Worm (Caenorhabditis elegans): ENCODE data around the gene fipr-5.

DNA sequence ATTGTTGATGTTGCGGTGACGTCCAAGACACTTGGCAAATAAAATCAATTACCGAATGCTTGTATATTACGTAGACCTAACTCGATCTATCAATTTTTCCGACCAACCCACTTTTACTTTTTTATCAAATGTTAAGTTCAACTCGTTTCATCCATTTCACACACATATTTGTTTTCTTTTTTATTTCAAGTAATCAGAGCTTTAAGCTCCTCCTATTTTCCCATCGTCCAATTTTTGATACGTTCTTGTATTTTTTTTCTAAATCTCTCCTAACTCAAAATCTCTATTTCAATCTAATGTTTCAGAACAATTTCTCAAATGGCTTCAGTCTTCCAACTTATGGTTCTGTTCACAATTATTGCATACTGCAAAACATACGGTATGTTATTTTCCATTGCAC, 22.8 kb downstream of the fipr-5 start, which contains the start of gene ZK856.6:
- TF ChIP-seq cog-1 (tag; optimal IDR thresholded peaks at IDR 0.05) = no peak
- no peak for TF ChIP-seq klf-2 (GFP tag; conservative IDR thresholded peaks at IDR 0.05)
- TF ChIP-seq flt-1 (GFP tag; IDR thresholded peaks at IDR 0.05) = no peak
- no peak for TF ChIP-seq med-1 (GFP tag; optimal IDR thresholded peaks at IDR 0.05; ENCODE audit: insufficient read depth)
- TF ChIP-seq ztf-29 (GFP tag; IDR thresholded peaks at IDR 0.05) = no peak
- no peak for TF ChIP-seq ztf-23 (GFP tag; IDR thresholded peaks at IDR 0.05)
- TF ChIP-seq ref-1 (GFP tag; conservative IDR thresholded peaks at IDR 0.05) = no peak
- no peak for TF ChIP-seq tab-1 (GFP tag; IDR thresholded peaks at IDR 0.05)
- TF ChIP-seq T22C8.4 (GFP tag; IDR thresholded peaks at IDR 0.05) = no peak
